Fruit fly (Drosophila melanogaster) whole organism, embryonic: ENCODE measurements around the gene CG17839.
A peak's percentile ranks its signal among the peaks of the same experiment; 100 is the strongest.

ENCODE experiments used
- Abd-B ChIP-seq: fragments of 200-800 bp; sonication (Bioruptor generic); optimal IDR thresholded peaks from 2 replicates; lab custom pipeline; 2018; ENCODE audit warnings: missing biosample characterization, mild to moderate bottlenecking, missing genetic modification characterization, moderate library complexity
- C15 ChIP-seq: fragments of 200-800 bp; sonication (Bioruptor generic); IDR thresholded peaks from 3 replicates; pipeline ENCODE4 v1.3.6; 2022; ENCODE audit warnings: missing biosample characterization, missing genetic modification characterization
- CG10431 ChIP-seq: fragments of 200-800 bp; sonication (Bioruptor generic); optimal IDR thresholded peaks from 3 replicates; lab custom pipeline; 2018; ENCODE audit warnings: missing biosample characterization, mild to moderate bottlenecking, missing genetic modification characterization
- CG10543 ChIP-seq: fragments of 200-800 bp; sonication (Bioruptor generic); optimal IDR thresholded peaks from 3 replicates; lab custom pipeline; 2017; ENCODE audit warnings: missing biosample characterization, mild to moderate bottlenecking, missing genetic modification characterization, moderate library complexity
- CG12659 ChIP-seq: fragments of 200-800 bp; sonication (Bioruptor generic); optimal IDR thresholded peaks from 3 replicates; lab custom pipeline; 2017; ENCODE audit warnings: mild to moderate bottlenecking, missing biosample characterization, missing genetic modification reagents, missing genetic modification characterization
- CG12769 ChIP-seq: fragments of 200-800 bp; sonication (Bioruptor generic); optimal IDR thresholded peaks from 2 replicates; lab custom pipeline; 2019; ENCODE audit warnings: missing biosample characterization, mild to moderate bottlenecking, missing genetic modification characterization, moderate library complexity
- CG13296 ChIP-seq: fragments of 200-800 bp; sonication (Bioruptor generic); optimal IDR thresholded peaks from 3 replicates; lab custom pipeline; 2018; ENCODE audit warnings: missing biosample characterization, mild to moderate bottlenecking, missing genetic modification characterization
- CG13624 ChIP-seq: fragments of 200-800 bp; sonication (Bioruptor generic); optimal IDR thresholded peaks from 2 replicates; lab custom pipeline; 2016; ENCODE audit warnings: missing biosample characterization, missing genetic modification characterization
- CG13894 ChIP-seq: fragments of 200-800 bp; sonication (Bioruptor generic); optimal IDR thresholded peaks from 3 replicates; lab custom pipeline; 2018; ENCODE audit warnings: missing biosample characterization, mild to moderate bottlenecking, missing genetic modification characterization, moderate library complexity
- CG14965 ChIP-seq: fragments of 200-800 bp; sonication (Bioruptor generic); optimal IDR thresholded peaks from 2 replicates; lab custom pipeline; 2016; ENCODE audit warnings: missing biosample characterization, missing genetic modification characterization, borderline replicate concordance
- CG1529 ChIP-seq: fragments of 200-800 bp; sonication (Bioruptor generic); optimal IDR thresholded peaks from 3 replicates; lab custom pipeline; 2018; ENCODE audit warnings: missing biosample characterization, missing genetic modification characterization
- CG15514 ChIP-seq: fragments of 200-800 bp; sonication (Bioruptor generic); optimal IDR thresholded peaks from 3 replicates; lab custom pipeline; 2017; ENCODE audit warnings: missing biosample characterization, missing genetic modification characterization, mild to moderate bottlenecking, moderate library complexity, missing genetic modification reagents
- CG16813 ChIP-seq: fragments of 200-800 bp; sonication (Bioruptor generic); IDR thresholded peaks from 3 replicates; pipeline ENCODE4 v1.3.6; 2022; ENCODE audit warnings: missing biosample characterization, missing genetic modification characterization; ENCODE audit not compliant: partially characterized antibody
- CG18599 ChIP-seq: fragments of 200-800 bp; sonication (Bioruptor generic); optimal IDR thresholded peaks from 3 replicates; lab custom pipeline; 2017; ENCODE audit warnings: missing biosample characterization, missing genetic modification characterization, mild to moderate bottlenecking, moderate library complexity, missing genetic modification reagents
- CG2116 ChIP-seq: fragments of 200-800 bp; sonication (Bioruptor generic); optimal IDR thresholded peaks from 3 replicates; lab custom pipeline; 2018; ENCODE audit warnings: missing biosample characterization, mild to moderate bottlenecking, missing genetic modification characterization
- CG31388 ChIP-seq: fragments of 200-800 bp; sonication (Bioruptor generic); optimal IDR thresholded peaks from 2 replicates; lab custom pipeline; 2016; ENCODE audit warnings: missing biosample characterization, missing genetic modification characterization
- CG3281 ChIP-seq: fragments of 200-800 bp; sonication (Bioruptor generic); optimal IDR thresholded peaks from 3 replicates; lab custom pipeline; 2017; ENCODE audit warnings: missing biosample characterization, mild to moderate bottlenecking, missing genetic modification characterization
- CG34224 ChIP-seq: fragments of 200-800 bp; sonication (Bioruptor generic); IDR thresholded peaks from 3 replicates; pipeline ENCODE4 v1.3.6; 2022; ENCODE audit warnings: missing biosample characterization, missing genetic modification characterization; ENCODE audit not compliant: partially characterized antibody
- CG34376 ChIP-seq: fragments of 200-800 bp; sonication (Bioruptor generic); optimal IDR thresholded peaks from 2 replicates; lab custom pipeline; 2018; ENCODE audit warnings: missing biosample characterization, mild to moderate bottlenecking, missing genetic modification characterization
- CG34422 ChIP-seq: fragments of 200-800 bp; sonication (Bioruptor generic); IDR thresholded peaks from 3 replicates; pipeline ENCODE4 v1.3.6; 2022; ENCODE audit warnings: missing biosample characterization, missing genetic modification characterization
- CG3847 ChIP-seq: fragments of 200-800 bp; sonication (Bioruptor generic); IDR thresholded peaks from 2 replicates; pipeline ENCODE4 v1.3.6; 2022; ENCODE audit warnings: missing biosample characterization, missing genetic modification characterization
- CG6813 ChIP-seq: fragments of 200-800 bp; sonication (Bioruptor generic); optimal IDR thresholded peaks from 2 replicates; lab custom pipeline; 2017; ENCODE audit warnings: missing biosample characterization, missing genetic modification characterization, mild to moderate bottlenecking, moderate library complexity, missing genetic modification reagents
- Dad ChIP-seq: fragments of 200-800 bp; sonication (Bioruptor generic); optimal IDR thresholded peaks from 3 replicates; lab custom pipeline; 2016; ENCODE audit warnings: missing biosample characterization, missing genetic modification characterization
- Deaf1 ChIP-seq: fragments of 200-800 bp; optimal IDR thresholded peaks from 3 replicates; lab custom pipeline; 2019; ENCODE audit warnings: missing biosample characterization, mild to moderate bottlenecking, missing genetic modification characterization, moderate library complexity
- HHEX ChIP-seq: fragments of 200-800 bp; sonication (Bioruptor generic); optimal IDR thresholded peaks from 3 replicates; lab custom pipeline; 2017; ENCODE audit warnings: missing biosample characterization, mild to moderate bottlenecking, missing genetic modification characterization, missing genetic modification reagents
- Hey ChIP-seq: fragments of 200-800 bp; sonication (Bioruptor generic); optimal IDR thresholded peaks from 3 replicates; lab custom pipeline; 2018; ENCODE audit warnings: missing biosample characterization, mild to moderate bottlenecking, missing genetic modification characterization
- Hmr ChIP-seq: fragments of 200-800 bp; sonication (Bioruptor generic); optimal IDR thresholded peaks from 3 replicates; lab custom pipeline; 2017; ENCODE audit warnings: mild to moderate bottlenecking, missing biosample characterization, missing genetic modification reagents, missing genetic modification characterization
- NK7.1 ChIP-seq: fragments of 200-800 bp; sonication (Bioruptor generic); optimal IDR thresholded peaks from 3 replicates; lab custom pipeline; 2016; ENCODE audit warnings: missing biosample characterization, missing genetic modification characterization
- NfI ChIP-seq: fragments of 200-800 bp; sonication (Bioruptor generic); optimal IDR thresholded peaks from 3 replicates; lab custom pipeline; 2018; ENCODE audit warnings: missing biosample characterization, mild to moderate bottlenecking, missing genetic modification characterization, moderate library complexity
- Taf1 ChIP-seq: fragments of 200-800 bp; sonication (Bioruptor generic); IDR thresholded peaks from 2 replicates; pipeline ENCODE4 v1.3.6; 2022; ENCODE audit warnings: missing biosample characterization, missing genetic modification characterization
- caup ChIP-seq: fragments of 200-800 bp; sonication (Bioruptor generic); optimal IDR thresholded peaks from 3 replicates; lab custom pipeline; 2017; ENCODE audit warnings: missing biosample characterization, mild to moderate bottlenecking, missing genetic modification characterization, moderate library complexity; ENCODE audit not compliant: severe bottlenecking
- cg ChIP-seq: fragments of 200-800 bp; sonication (Bioruptor generic); optimal IDR thresholded peaks from 3 replicates; lab custom pipeline; 2019; ENCODE audit warnings: missing biosample characterization, mild to moderate bottlenecking, missing genetic modification characterization, moderate library complexity
- dmrt11E ChIP-seq: fragments of 200-800 bp; sonication (Bioruptor generic); optimal IDR thresholded peaks from 3 replicates; lab custom pipeline; 2018; ENCODE audit warnings: missing biosample characterization, mild to moderate bottlenecking, missing genetic modification characterization, moderate library complexity
- dpn ChIP-seq, 2 experiments: fragments of 200-800 bp; sonication (Bioruptor generic); optimal IDR thresholded peaks; 3 replicates each; lab custom pipeline; 2016; ENCODE audit warnings: missing biosample characterization in 2 of 2, missing genetic modification characterization in 2 of 2
- en ChIP-seq: fragments of 200-800 bp; sonication (Bioruptor generic); optimal IDR thresholded peaks from 2 replicates; lab custom pipeline; 2016; ENCODE audit warnings: missing biosample characterization, missing genetic modification characterization
- eve ChIP-seq, 2 experiments: fragments of >200 bp; optimal IDR thresholded peaks; 2 replicates each; lab custom pipeline; 2017; ENCODE audit warnings: missing biosample characterization in 2 of 2, missing genetic modification characterization in 2 of 2
- gcm ChIP-seq: fragments of 200-800 bp; sonication (Bioruptor generic); optimal IDR thresholded peaks from 2 replicates; lab custom pipeline; 2019; ENCODE audit warnings: missing biosample characterization, mild to moderate bottlenecking, missing genetic modification characterization, moderate library complexity
- lab ChIP-seq: fragments of 200-800 bp; sonication (Bioruptor generic); optimal IDR thresholded peaks from 3 replicates; lab custom pipeline; 2017; ENCODE audit warnings: missing biosample characterization, missing genetic modification characterization, mild to moderate bottlenecking, moderate library complexity, missing genetic modification reagents
- lmd ChIP-seq: fragments of 200-800 bp; sonication (Bioruptor generic); IDR thresholded peaks from 2 replicates; pipeline ENCODE4 v1.3.6; 2022; ENCODE audit warnings: missing biosample characterization, missing genetic modification characterization
- lov ChIP-seq, 2 experiments: fragments of 200-800 bp in 1 of 2; fragments of >200 bp in 1 of 2; sonication (Bioruptor generic) in 1 of 2; IDR thresholded peaks in 1 of 2; optimal IDR thresholded peaks in 1 of 2; 2 replicates in 1 of 2; 3 replicates in 1 of 2; pipeline versions ENCODE4 v1.3.6 to Lab custom; 2017 to 2022; ENCODE audit warnings: missing biosample characterization in 1 of 2, missing genetic modification characterization in 1 of 2
- oc ChIP-seq: fragments of 200-800 bp; sonication (Bioruptor generic); optimal IDR thresholded peaks from 2 replicates; lab custom pipeline; 2018; ENCODE audit warnings: missing biosample characterization, mild to moderate bottlenecking, missing genetic modification characterization, moderate library complexity
- odd ChIP-seq: fragments of 200-800 bp; sonication (Bioruptor generic); optimal IDR thresholded peaks from 2 replicates; lab custom pipeline; 2017; ENCODE audit warnings: missing biosample characterization, mild to moderate bottlenecking, missing genetic modification characterization
- pan ChIP-seq, 4 experiments: fragments of >200 bp in 3 of 4; fragments of 200-800 bp in 1 of 4; sonication (Bioruptor generic) in 1 of 4; optimal IDR thresholded peaks in 3 of 4; IDR thresholded peaks in 1 of 4; 2 replicates each; pipeline versions ENCODE4 v1.3.6 to Lab custom; 2017 to 2022; ENCODE audit warnings: missing biosample characterization in 2 of 4, missing genetic modification characterization in 2 of 4, mixed read lengths in 1 of 4
- peb ChIP-seq: fragments of 200-800 bp; sonication (Bioruptor generic); IDR thresholded peaks from 2 replicates; pipeline ENCODE4 v1.3.6; 2022; ENCODE audit warnings: missing biosample characterization, missing genetic modification characterization
- so ChIP-seq: fragments of 200-800 bp; sonication (Bioruptor generic); IDR thresholded peaks from 3 replicates; pipeline ENCODE4 v1.3.6; 2022; ENCODE audit warnings: missing biosample characterization, missing genetic modification characterization
- twi ChIP-seq: fragments of 200-800 bp; optimal IDR thresholded peaks from 2 replicates; lab custom pipeline; 2019; ENCODE audit warnings: missing biosample characterization, mild to moderate bottlenecking, missing genetic modification characterization, moderate library complexity
- tx ChIP-seq: fragments of 200-800 bp; sonication (Bioruptor generic); optimal IDR thresholded peaks from 2 replicates; lab custom pipeline; 2016; ENCODE audit warnings: missing biosample characterization, missing genetic modification characterization
- vnd ChIP-seq: fragments of 200-800 bp; sonication (Bioruptor generic); IDR thresholded peaks from 3 replicates; pipeline ENCODE4 v1.3.6; 2022; ENCODE audit warnings: missing biosample characterization, missing genetic modification characterization; ENCODE audit not compliant: partially characterized antibody

Gene CG17839

dm6 chr3L:14804724-14805221, at the start of gene CG17839 (continued):
- TF ChIP-seq caup (GFP tag; lab: Kevin White, UChicago) (peak; percentile 55), Hey (tag; lab: Kevin White, UChicago) (no peak), odd (GFP tag; lab: Kevin White, UChicago) (peak; percentile 33), Taf1 (no peak), NfI (GFP tag; lab: Kevin White, UChicago) (no peak), CG13624 (GFP tag; lab: Kevin White, UChicago) (no peak), peb (GFP tag; lab: Robert Waterston, UW) (no peak), CG34224 (peak; percentile 55), pan (optimal IDR thresholded peaks at IDR 0.05; lab: Kevin White, UChicago) (no peak), pan (GFP tag; optimal IDR thresholded peaks at IDR 0.05 in 1 of 2, IDR thresholded peaks at IDR 0.05 in 1 of 2) (no peak), Hmr (GFP tag; lab: Kevin White, UChicago) (peak; percentile 68), tx (GFP tag; lab: Kevin White, UChicago) (no peak), CG13296 (GFP tag; lab: Kevin White, UChicago) (peak; percentile 48), CG6813 (GFP tag; lab: Kevin White, UChicago) (peak; percentile 41), so (GFP tag; lab: Robert Waterston, UW) (peak; percentile 32; the same call in 1 of the 3 replicates), CG18599 (GFP tag; lab: Kevin White, UChicago) (peak; percentile 26), CG3847 (GFP tag; lab: Robert Waterston, UW) (peak; percentile 11; the same call in 1 of the 2 replicates), lov (optimal IDR thresholded peaks at IDR 0.05; lab: Kevin White, UChicago) (no peak), lov (GFP tag; IDR thresholded peaks at IDR 0.05; lab: Robert Waterston, UW) (no peak), dpn (GFP tag; optimal IDR thresholded peaks at IDR 0.05; lab: Kevin White, UChicago) (no peak), en (GFP tag; lab: Kevin White, UChicago) (no peak), CG14965 (GFP tag; lab: Kevin White, UChicago) (no peak), CG1529 (GFP tag; lab: Kevin White, UChicago) (no peak), lab (GFP tag; lab: Kevin White, UChicago) (peak; percentile 71), twi (no peak), eve (GFP tag; optimal IDR thresholded peaks at IDR 0.05; lab: Kevin White, UChicago) (no peak), CG10543 (GFP tag; lab: Kevin White, UChicago) (peak; percentile 83), NK7.1 (GFP tag; lab: Kevin White, UChicago) (no peak), gcm (no peak), vnd (GFP tag; lab: Robert Waterston, UW) (no peak), HHEX (GFP tag; lab: Kevin White, UChicago) (peak; percentile 29), CG12659 (GFP tag; lab: Kevin White, UChicago) (no peak), cg (no peak), C15 (GFP tag; lab: Robert Waterston, UW) (no peak), CG31388 (GFP tag; lab: Kevin White, UChicago) (no peak), oc (tag; lab: Kevin White, UChicago) (peak; percentile 30), lmd (GFP tag; lab: Robert Waterston, UW) (no peak), Dad (no peak), CG34376 (peak; percentile 71), CG10431 (GFP tag; lab: Kevin White, UChicago) (no peak), Abd-B (GFP tag; lab: Kevin White, UChicago) (no peak), CG15514 (GFP tag; lab: Kevin White, UChicago) (peak; percentile 43), CG2116 (GFP tag; lab: Kevin White, UChicago) (no peak), CG34422 (GFP tag; lab: Robert Waterston, UW) (peak; percentile 92; the same call in 1 of the 3 replicates), CG12769 (tag; lab: Kevin White, UChicago) (peak; percentile 74), dmrt11E (no peak), CG3281 (GFP tag; lab: Kevin White, UChicago) (peak; percentile 51), CG13894 (tag; lab: Kevin White, UChicago) (peak; percentile 94), CG16813 (GFP tag; lab: Robert Waterston, UW) (no peak), Deaf1 (tag; lab: Kevin White, UChicago) (peak; percentile 99)
